Worm (Caenorhabditis elegans) whole organism, late embryonic: ENCODE data around the gene str-131.

Source experiments
- F13H6.1 ChIP-seq: sonication (generic microtip); optimal IDR thresholded peaks from 2 replicates; lab custom pipeline; 2016; ENCODE audit warnings: missing genetic modification characterization, missing compliant biosample characterization
- K02D7.2 ChIP-seq: sonication (generic microtip); optimal IDR thresholded peaks from 2 replicates; lab custom pipeline; 2017; ENCODE audit warnings: mild to moderate bottlenecking, missing genetic modification characterization, missing compliant biosample characterization
- K09A11.1 ChIP-seq: sonication (generic microtip); optimal IDR thresholded peaks from 2 replicates; lab custom pipeline; 2017; ENCODE audit warnings: antibody characterized with exemption, mild to moderate bottlenecking, missing genetic modification characterization, missing compliant biosample characterization; ENCODE audit not compliant: insufficient read depth
- T23F11.4 ChIP-seq: fragments of 200-800 bp; sonication (Bioruptor generic); optimal IDR thresholded peaks from 2 replicates; lab custom pipeline; 2018; ENCODE audit warnings: mild to moderate bottlenecking, missing genetic modification characterization, missing compliant biosample characterization
- ama-1 ChIP-seq: fragments of 150-350 bp; optimal IDR thresholded peaks from 2 replicates; lab custom pipeline; 2014
- ceh-18 ChIP-seq: sonication (generic microtip); optimal IDR thresholded peaks from 2 replicates; lab custom pipeline; 2016; ENCODE audit warnings: missing genetic modification characterization, missing compliant biosample characterization
- ceh-19 ChIP-seq: fragments of 200-800 bp; sonication (Bioruptor generic); optimal IDR thresholded peaks from 2 replicates; lab custom pipeline; 2018; ENCODE audit warnings: mild to moderate bottlenecking, missing genetic modification characterization, missing compliant biosample characterization
- ceh-2 ChIP-seq: sonication (generic microtip); optimal IDR thresholded peaks from 2 replicates; lab custom pipeline; 2016; ENCODE audit warnings: missing genotype, missing genetic modification characterization, missing compliant biosample characterization
- ceh-24 ChIP-seq: sonication (generic microtip); optimal IDR thresholded peaks from 2 replicates; lab custom pipeline; 2016; ENCODE audit warnings: mild to moderate bottlenecking, missing genetic modification characterization, missing compliant biosample characterization
- ceh-30 ChIP-seq: fragments of 150-350 bp; optimal IDR thresholded peaks from 2 replicates; lab custom pipeline; 2014; ENCODE audit warnings: missing biosample characterization, missing genetic modification characterization
- ceh-31 ChIP-seq: sonication (generic microtip); optimal IDR thresholded peaks from 2 replicates; lab custom pipeline; 2016; ENCODE audit warnings: missing genetic modification characterization, missing compliant biosample characterization
- ceh-34 ChIP-seq: sonication (generic microtip); optimal IDR thresholded peaks from 2 replicates; lab custom pipeline; 2016; ENCODE audit warnings: mild to moderate bottlenecking, missing genetic modification characterization, missing compliant biosample characterization
- ceh-48 ChIP-seq: sonication (generic microtip); optimal IDR thresholded peaks from 2 replicates; lab custom pipeline; 2016; ENCODE audit warnings: missing genetic modification characterization, inconsistent platforms, missing compliant biosample characterization
- ceh-6 ChIP-seq: fragments of 200-800 bp; sonication (Bioruptor generic); optimal IDR thresholded peaks from 2 replicates; lab custom pipeline; 2018; ENCODE audit warnings: mild to moderate bottlenecking, missing genetic modification characterization, missing compliant biosample characterization
- ceh-9 ChIP-seq: sonication (generic microtip); optimal IDR thresholded peaks from 2 replicates; lab custom pipeline; 2016; ENCODE audit warnings: mild to moderate bottlenecking, missing genetic modification characterization, inconsistent platforms, missing compliant biosample characterization
- che-1 ChIP-seq: sonication (generic microtip); optimal IDR thresholded peaks from 2 replicates; lab custom pipeline; 2016; ENCODE audit warnings: mild to moderate bottlenecking, missing genetic modification characterization, missing compliant biosample characterization
- dmd-4 ChIP-seq: sonication (generic microtip); optimal IDR thresholded peaks from 2 replicates; lab custom pipeline; 2016; ENCODE audit warnings: borderline replicate concordance, missing genetic modification characterization, missing compliant biosample characterization
- elt-2 ChIP-seq: sonication (generic microtip); optimal IDR thresholded peaks from 2 replicates; lab custom pipeline; 2016; ENCODE audit warnings: missing genetic modification reagents, missing genetic modification characterization, missing compliant biosample characterization
- elt-4 ChIP-seq: sonication (generic microtip); optimal IDR thresholded peaks from 2 replicates; lab custom pipeline; 2016; ENCODE audit warnings: missing genetic modification characterization, missing compliant biosample characterization
- fkh-10 ChIP-seq: fragments of 150-350 bp; optimal IDR thresholded peaks from 2 replicates; lab custom pipeline; 2014; ENCODE audit warnings: missing biosample characterization, missing genetic modification reagents, missing genetic modification characterization
- gmeb-2 ChIP-seq: sonication (generic microtip); optimal IDR thresholded peaks from 2 replicates; lab custom pipeline; 2016; ENCODE audit warnings: missing genetic modification characterization, inconsistent platforms, missing compliant biosample characterization
- hlh-15 ChIP-seq: sonication (generic microtip); optimal IDR thresholded peaks from 2 replicates; lab custom pipeline; 2016; ENCODE audit warnings: missing genetic modification characterization, missing compliant biosample characterization
- hlh-30 ChIP-seq: sonication (generic microtip); optimal IDR thresholded peaks from 2 replicates; lab custom pipeline; 2017; ENCODE audit warnings: antibody characterized with exemption, missing genetic modification characterization, missing compliant biosample characterization; ENCODE audit not compliant: insufficient read depth
- hlh-6 ChIP-seq: sonication (generic microtip); optimal IDR thresholded peaks from 2 replicates; lab custom pipeline; 2016; ENCODE audit warnings: missing genotype, missing genetic modification characterization, missing compliant biosample characterization
- mec-3 ChIP-seq: sonication (generic microtip); optimal IDR thresholded peaks from 2 replicates; lab custom pipeline; 2016; ENCODE audit warnings: borderline replicate concordance, missing genetic modification characterization, missing compliant biosample characterization
- nfya-1 ChIP-seq: sonication (generic microtip); optimal IDR thresholded peaks from 2 replicates; lab custom pipeline; 2017; ENCODE audit warnings: missing genetic modification characterization, mild to moderate bottlenecking, missing compliant biosample characterization, antibody characterized with exemption, moderate library complexity
- nhr-232 ChIP-seq: sonication (generic microtip); optimal IDR thresholded peaks from 2 replicates; lab custom pipeline; 2016; ENCODE audit warnings: missing genetic modification characterization, missing compliant biosample characterization
- odd-2 ChIP-seq: sonication (generic microtip); optimal IDR thresholded peaks from 2 replicates; lab custom pipeline; 2017; ENCODE audit warnings: antibody characterized with exemption, mild to moderate bottlenecking, missing genetic modification characterization, missing compliant biosample characterization
- pag-3 ChIP-seq: sonication (generic microtip); optimal IDR thresholded peaks from 2 replicates; lab custom pipeline; 2016; ENCODE audit warnings: missing compliant biosample characterization, missing genetic modification characterization, borderline replicate concordance
- pax-1 ChIP-seq: fragments of 150-350 bp; optimal IDR thresholded peaks from 2 replicates; lab custom pipeline; 2014; ENCODE audit warnings: missing biosample characterization, missing genetic modification characterization
- pha-4 ChIP-seq: fragments of 150-350 bp; optimal IDR thresholded peaks from 2 replicates; lab custom pipeline; 2018; ENCODE audit warnings: missing biosample characterization, missing genetic modification reagents, missing genetic modification characterization
- pqm-1 ChIP-seq: sonication (generic microtip); optimal IDR thresholded peaks from 2 replicates; lab custom pipeline; 2016; ENCODE audit warnings: missing genetic modification characterization, missing compliant biosample characterization
- pros-1 ChIP-seq: fragments of 150-350 bp; optimal IDR thresholded peaks from 2 replicates; lab custom pipeline; 2014; ENCODE audit warnings: missing biosample characterization, missing genetic modification reagents, missing genetic modification characterization
- ref-2 ChIP-seq: sonication (generic microtip); optimal IDR thresholded peaks from 2 replicates; lab custom pipeline; 2016; ENCODE audit warnings: missing genetic modification characterization, missing compliant biosample characterization
- rnt-1 ChIP-seq: sonication (generic microtip); optimal IDR thresholded peaks from 2 replicates; lab custom pipeline; 2016; ENCODE audit warnings: missing genetic modification characterization, missing compliant biosample characterization
- sdc-2 ChIP-seq: sonication (generic microtip); optimal IDR thresholded peaks from 2 replicates; lab custom pipeline; 2016; ENCODE audit warnings: missing genotype, missing genetic modification characterization, missing compliant biosample characterization
- tbx-2 ChIP-seq: sonication (generic microtip); optimal IDR thresholded peaks from 2 replicates; lab custom pipeline; 2016; ENCODE audit warnings: missing genetic modification characterization, missing compliant biosample characterization
- tbx-7 ChIP-seq: sonication (generic microtip); optimal IDR thresholded peaks from 2 replicates; lab custom pipeline; 2016; ENCODE audit warnings: missing genotype, missing genetic modification characterization, missing compliant biosample characterization
- ttx-3 ChIP-seq: sonication (generic microtip); optimal IDR thresholded peaks from 2 replicates; lab custom pipeline; 2016; ENCODE audit warnings: missing genetic modification reagents, missing genetic modification characterization, missing compliant biosample characterization
- unc-3 ChIP-seq, 2 experiments: fragments of 200-800 bp in 1 of 2; sonication (Bioruptor generic) in 1 of 2; sonication (generic microtip) in 1 of 2; conservative IDR thresholded peaks in 1 of 2; optimal IDR thresholded peaks in 1 of 2; 2 replicates each; pipeline versions ENCODE4 v1.3.6 to Lab custom; 2016 to 2022; ENCODE audit warnings: missing compliant biosample characterization in 2 of 2, missing genetic modification characterization in 2 of 2, missing genetic modification reagents in 1 of 2
- unc-42 ChIP-seq: sonication (generic microtip); optimal IDR thresholded peaks from 2 replicates; lab custom pipeline; 2016; ENCODE audit warnings: missing genotype, missing genetic modification characterization, missing compliant biosample characterization
- unc-55 ChIP-seq: sonication (generic microtip); optimal IDR thresholded peaks from 2 replicates; lab custom pipeline; 2017; ENCODE audit warnings: missing biosample characterization, missing genetic modification reagents, missing genetic modification characterization
- ztf-16 ChIP-seq: sonication (generic microtip); optimal IDR thresholded peaks from 2 replicates; lab custom pipeline; 2017; ENCODE audit warnings: missing genetic modification characterization, missing compliant biosample characterization

The str-131 gene

ce11 chrV:8081579-8081978 lies at the start of gene str-131:
Gene str-131, minus strand, starts transcription at chrV:8081679.
- TF ChIP-seq pqm-1 (tag; lab: Kevin White, UChicago) (no peak), ceh-30 (no peak), odd-2 (tag; lab: Kevin White, UChicago) (no peak), ceh-18 (tag; lab: Kevin White, UChicago) (no peak), pha-4 (tag; lab: Kevin White, UChicago) (no peak), elt-4 (tag; lab: Kevin White, UChicago) (no peak), ceh-9 (tag; lab: Kevin White, UChicago) (no peak), F13H6.1 (tag; lab: Kevin White, UChicago) (no peak), dmd-4 (tag; lab: Kevin White, UChicago) (no peak), ama-1 (lab: Kevin White, UChicago) (no peak), pag-3 (no peak), pax-1 (tag; lab: Kevin White, UChicago) (no peak), hlh-6 (tag; lab: Kevin White, UChicago) (no peak)

- TF ChIP-seq che-1 (tag; lab: Kevin White, UChicago) (no peak), ztf-16 (tag; lab: Kevin White, UChicago) (no peak), fkh-10 (no peak), K02D7.2 (tag; lab: Kevin White, UChicago) (no peak), nfya-1 (tag; lab: Kevin White, UChicago) (no peak), K09A11.1 (tag; lab: Kevin White, UChicago) (no peak), dmd-4 (tag; lab: Kevin White, UChicago) (no peak), ceh-2 (no peak)
These were observed 49.3 kb upstream of the str-131 start for ce11 chrV:8130812-8131211.

- no peak for TF ChIP-seq ceh-6 (GFP tag; lab: Kevin White, UChicago)
- TF ChIP-seq tbx-2 (tag; lab: Kevin White, UChicago) = peak; percentile 4
- peak; percentile 26 for TF ChIP-seq nfya-1 (tag; lab: Kevin White, UChicago)
- peak; percentile 48 for TF ChIP-seq ceh-48 (tag; lab: Kevin White, UChicago)
- TF ChIP-seq dmd-4 (tag; lab: Kevin White, UChicago) = no peak
- TF ChIP-seq hlh-30 = peak; percentile 77
- peak; percentile 72 for TF ChIP-seq unc-55 (GFP tag; lab: Kevin White, UChicago)
- TF ChIP-seq mec-3 = no peak
- TF ChIP-seq fkh-10 = no peak
- peak; percentile 9 for TF ChIP-seq ceh-18 (tag; lab: Kevin White, UChicago)
- no peak for TF ChIP-seq unc-3 (GFP tag; conservative IDR thresholded peaks at IDR 0.05; lab: Robert Waterston, UW)
- TF ChIP-seq unc-3 (tag; optimal IDR thresholded peaks at IDR 0.05; lab: Kevin White, UChicago) = no peak
- no peak for TF ChIP-seq rnt-1
- peak; percentile 41 for TF ChIP-seq ceh-31 (tag; lab: Kevin White, UChicago)
- no peak for TF ChIP-seq sdc-2 (tag; lab: Kevin White, UChicago)
- no peak for TF ChIP-seq ceh-2
- peak; percentile 21 for TF ChIP-seq ceh-34 (tag; lab: Kevin White, UChicago)
- no peak for TF ChIP-seq pag-3
- no peak for TF ChIP-seq ceh-24 (tag; lab: Kevin White, UChicago)
- TF ChIP-seq pros-1 (tag; lab: Kevin White, UChicago) = peak; percentile 8
- peak; percentile 76 for TF ChIP-seq unc-42 (tag; lab: Kevin White, UChicago)
These were observed 48.7 kb upstream of the str-131 start, which contains the start of gene snap-1 for ce11 chrV:8130149-8130661. Gene snap-1, plus strand, starts transcription at chrV:8130611.

- TF ChIP-seq ref-2 (tag; lab: Kevin White, UChicago) (no peak), mec-3 (no peak), gmeb-2 (tag; lab: Kevin White, UChicago) (no peak), tbx-7 (tag; lab: Kevin White, UChicago) (no peak), elt-2 (tag; lab: Kevin White, UChicago) (no peak), K09A11.1 (tag; lab: Kevin White, UChicago) (no peak), elt-4 (tag; lab: Kevin White, UChicago) (no peak), hlh-30 (no peak), ceh-34 (tag; lab: Kevin White, UChicago) (no peak), ceh-31 (tag; lab: Kevin White, UChicago) (no peak), ttx-3 (tag; lab: Kevin White, UChicago) (no peak), hlh-15 (no peak), K02D7.2 (tag; lab: Kevin White, UChicago) (no peak), ceh-24 (tag; lab: Kevin White, UChicago) (no peak), T23F11.4 (GFP tag; lab: Kevin White, UChicago) (no peak), ceh-19 (GFP tag; lab: Kevin White, UChicago) (no peak), odd-2 (tag; lab: Kevin White, UChicago) (no peak), ceh-48 (tag; lab: Kevin White, UChicago) (no peak), nhr-232 (no peak)
These were observed 48.2 kb upstream of the str-131 start for ce11 chrV:8129719-8130118.
